Worm (Caenorhabditis elegans): Measurements from ENCODE around the gene T24C2.5.

DNA sequence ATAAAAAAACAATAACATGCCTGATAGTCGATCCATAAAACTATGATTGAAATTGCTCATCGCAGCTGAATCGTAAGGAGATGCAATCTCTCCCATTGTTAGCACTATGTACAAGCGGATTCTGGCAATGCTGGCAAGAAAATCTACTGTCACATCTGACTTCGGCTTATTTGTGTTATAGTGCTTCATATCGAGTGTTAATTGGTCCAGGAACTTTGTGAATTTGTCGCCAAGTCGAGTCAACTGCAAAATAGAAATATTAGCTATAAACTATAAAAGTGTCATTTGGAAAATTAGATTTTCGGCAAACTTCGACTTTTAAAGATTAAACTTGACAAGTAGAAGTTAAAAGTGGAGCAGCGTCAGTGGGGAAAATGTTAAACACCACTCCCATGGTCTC, 50.1 kb downstream of the T24C2.5 start:
- TF ChIP-seq tbx-8 (GFP tag; optimal IDR thresholded peaks at IDR 0.05) (no peak), sptf-1 (tag; optimal IDR thresholded peaks at IDR 0.05) (no peak), unc-62 (GFP tag; optimal IDR thresholded peaks at IDR 0.05) (no peak)
